Fruit fly (Drosophila melanogaster) whole organism, embryonic: Measurements from ENCODE around the gene Muc18B.

Source experiments
- Ada2b ChIP-seq: fragments of 200-800 bp; sonication (Bioruptor generic); IDR thresholded peaks from 2 replicates; pipeline ENCODE4 v1.3.6; 2022; ENCODE audit warnings: missing biosample characterization, missing genetic modification characterization
- Bteb2 ChIP-seq: fragments of 200-800 bp; sonication (Bioruptor generic); optimal IDR thresholded peaks from 2 replicates; lab custom pipeline; 2016; ENCODE audit warnings: missing biosample characterization, missing genetic modification characterization
- CG1024 ChIP-seq: fragments of 200-800 bp; sonication (Bioruptor generic); IDR thresholded peaks from 2 replicates; pipeline ENCODE4 v1.3.6; 2022; ENCODE audit warnings: missing biosample characterization, missing genetic modification characterization
- CG12299 ChIP-seq: fragments of 200-800 bp; sonication (Bioruptor generic); optimal IDR thresholded peaks from 2 replicates; lab custom pipeline; 2018; ENCODE audit warnings: missing biosample characterization, mild to moderate bottlenecking, missing genetic modification characterization
- CG12391 ChIP-seq: fragments of 200-800 bp; sonication (Bioruptor generic); optimal IDR thresholded peaks from 3 replicates; lab custom pipeline; 2018; ENCODE audit warnings: missing biosample characterization, mild to moderate bottlenecking, missing genetic modification characterization, moderate library complexity
- CG14860 ChIP-seq: fragments of 200-800 bp; sonication (Bioruptor generic); IDR thresholded peaks from 3 replicates; pipeline ENCODE4 v1.3.6; 2022; ENCODE audit warnings: missing biosample characterization, missing genetic modification characterization; ENCODE audit not compliant: partially characterized antibody
- CG1603 ChIP-seq: fragments of 200-800 bp; sonication (Bioruptor generic); optimal IDR thresholded peaks from 2 replicates; lab custom pipeline; 2019; ENCODE audit warnings: missing biosample characterization, mild to moderate bottlenecking, missing genetic modification characterization, moderate library complexity
- CG18599 ChIP-seq: fragments of 200-800 bp; sonication (Bioruptor generic); optimal IDR thresholded peaks from 3 replicates; lab custom pipeline; 2017; ENCODE audit warnings: missing biosample characterization, missing genetic modification characterization, mild to moderate bottlenecking, moderate library complexity, missing genetic modification reagents
- CG32532 ChIP-seq: fragments of 200-800 bp; sonication (Bioruptor generic); IDR thresholded peaks from 2 replicates; pipeline ENCODE4 v1.3.6; 2022; ENCODE audit warnings: missing biosample characterization, missing genetic modification characterization
- CG4424 ChIP-seq: fragments of 200-800 bp; sonication (Bioruptor generic); optimal IDR thresholded peaks from 3 replicates; lab custom pipeline; 2016; ENCODE audit warnings: missing biosample characterization, missing genetic modification characterization
- CG6272 ChIP-seq: fragments of 200-800 bp; sonication (Bioruptor generic); IDR thresholded peaks from 2 replicates; pipeline ENCODE4 v1.3.6; 2022; ENCODE audit warnings: missing biosample characterization, missing genetic modification characterization
- CG7786 ChIP-seq: fragments of 200-800 bp; sonication (Bioruptor generic); optimal IDR thresholded peaks from 2 replicates; lab custom pipeline; 2016; ENCODE audit warnings: missing biosample characterization, missing genetic modification characterization
- CG7928 ChIP-seq: fragments of 200-800 bp; sonication (Bioruptor generic); optimal IDR thresholded peaks from 2 replicates; lab custom pipeline; 2017; ENCODE audit warnings: missing biosample characterization, mild to moderate bottlenecking, missing genetic modification characterization
- CG8290 ChIP-seq, 3 experiments: fragments of 200-800 bp; sonication (Bioruptor generic); optimal IDR thresholded peaks; 2 replicates each; lab custom pipeline; 2016 to 2019; ENCODE audit warnings: missing biosample characterization in 3 of 3, missing genetic modification characterization in 3 of 3, mild to moderate bottlenecking in 2 of 3, moderate library complexity in 1 of 3
- CkIIα-i1 ChIP-seq: fragments of 200-800 bp; sonication (Bioruptor generic); IDR thresholded peaks from 2 replicates; pipeline ENCODE4 v1.3.6; 2022; ENCODE audit warnings: missing biosample characterization, missing genetic modification characterization
- Dek ChIP-seq: fragments of 200-800 bp; sonication (Bioruptor generic); optimal IDR thresholded peaks from 3 replicates; lab custom pipeline; 2019; ENCODE audit warnings: missing biosample characterization, mild to moderate bottlenecking, missing genetic modification characterization, moderate library complexity
- Ets97D ChIP-seq: fragments of 200-800 bp; sonication (Bioruptor generic); optimal IDR thresholded peaks from 3 replicates; lab custom pipeline; 2016; ENCODE audit warnings: missing biosample characterization, missing genetic modification characterization
- H15 ChIP-seq: fragments of 200-800 bp; sonication (Bioruptor generic); IDR thresholded peaks from 3 replicates; pipeline ENCODE4 v1.3.6; 2022; ENCODE audit warnings: missing biosample characterization, missing genetic modification characterization
- HLH3B ChIP-seq: fragments of 200-800 bp; sonication (Bioruptor generic); IDR thresholded peaks from 2 replicates; pipeline ENCODE4 v1.3.6; 2022; ENCODE audit warnings: missing biosample characterization, missing genetic modification characterization
- Hr39 ChIP-seq: fragments of >200 bp; optimal IDR thresholded peaks from 2 replicates; lab custom pipeline; 2017
- Hsf ChIP-seq: fragments of 200-800 bp; sonication (Bioruptor generic); optimal IDR thresholded peaks from 3 replicates; lab custom pipeline; 2016; ENCODE audit warnings: missing biosample characterization, missing genetic modification characterization
- MBD-R2 ChIP-seq: fragments of 200-800 bp; sonication (Bioruptor generic); IDR thresholded peaks from 2 replicates; pipeline ENCODE4 v1.3.6; 2022; ENCODE audit warnings: missing biosample characterization, missing genetic modification characterization
- Meics ChIP-seq: fragments of 200-800 bp; sonication (Bioruptor generic); optimal IDR thresholded peaks from 2 replicates; lab custom pipeline; 2017; ENCODE audit warnings: missing biosample characterization, mild to moderate bottlenecking, missing genetic modification characterization
- Side ChIP-seq: fragments of 200-800 bp; sonication (Bioruptor generic); optimal IDR thresholded peaks from 2 replicates; lab custom pipeline; 2016; ENCODE audit warnings: missing biosample characterization, missing genetic modification characterization
- Sox102F ChIP-seq: fragments of 200-800 bp; sonication (Bioruptor generic); optimal IDR thresholded peaks from 2 replicates; lab custom pipeline; 2018; ENCODE audit warnings: missing biosample characterization, mild to moderate bottlenecking, missing genetic modification characterization, moderate library complexity
- Spps ChIP-seq: fragments of 200-800 bp; sonication (Bioruptor generic); optimal IDR thresholded peaks from 2 replicates; lab custom pipeline; 2018; ENCODE audit warnings: missing biosample characterization, mild to moderate bottlenecking, missing genetic modification characterization
- Sry-β ChIP-seq: fragments of 200-800 bp; sonication (Bioruptor generic); optimal IDR thresholded peaks from 2 replicates; lab custom pipeline; 2018; ENCODE audit warnings: missing biosample characterization, mild to moderate bottlenecking, missing genetic modification characterization, moderate library complexity
- Sry-δ ChIP-seq: fragments of 200-800 bp; sonication (Bioruptor generic); optimal IDR thresholded peaks from 2 replicates; lab custom pipeline; 2016; ENCODE audit warnings: missing biosample characterization, missing genetic modification characterization
- Xbp1 ChIP-seq: fragments of 200-800 bp; sonication (Bioruptor generic); optimal IDR thresholded peaks from 3 replicates; lab custom pipeline; 2016; ENCODE audit warnings: missing biosample characterization, mild to moderate bottlenecking, missing genetic modification characterization
- YL-1 ChIP-seq: fragments of 200-800 bp; sonication (Bioruptor generic); optimal IDR thresholded peaks from 3 replicates; lab custom pipeline; 2017; ENCODE audit warnings: missing biosample characterization, mild to moderate bottlenecking, missing genetic modification characterization
- ac ChIP-seq: fragments of 200-800 bp; sonication (Bioruptor generic); optimal IDR thresholded peaks from 3 replicates; lab custom pipeline; 2017; ENCODE audit warnings: missing biosample characterization, mild to moderate bottlenecking, missing genetic modification characterization
- aop ChIP-seq: fragments of 200-800 bp; sonication (Bioruptor generic); IDR thresholded peaks from 2 replicates; pipeline ENCODE4 v1.3.6; 2022; ENCODE audit warnings: missing biosample characterization, missing genetic modification characterization
- cad ChIP-seq: fragments of >200 bp; optimal IDR thresholded peaks from 2 replicates; lab custom pipeline; 2017; ENCODE audit warnings: missing biosample characterization, missing genetic modification characterization
- chif ChIP-seq, 2 experiments: fragments of 200-800 bp; sonication (Bioruptor generic); optimal IDR thresholded peaks; 3 replicates each; lab custom pipeline; 2016; ENCODE audit warnings: missing biosample characterization in 2 of 2, missing genetic modification characterization in 2 of 2
- dmrt11E ChIP-seq: fragments of 200-800 bp; sonication (Bioruptor generic); optimal IDR thresholded peaks from 3 replicates; lab custom pipeline; 2018; ENCODE audit warnings: missing biosample characterization, mild to moderate bottlenecking, missing genetic modification characterization, moderate library complexity
- emc ChIP-seq: fragments of 200-800 bp; sonication (Bioruptor generic); optimal IDR thresholded peaks from 2 replicates; lab custom pipeline; 2016; ENCODE audit warnings: missing biosample characterization, missing genetic modification characterization
- fd3F ChIP-seq: fragments of 200-800 bp; sonication (Bioruptor generic); optimal IDR thresholded peaks from 2 replicates; lab custom pipeline; 2018; ENCODE audit warnings: missing biosample characterization, mild to moderate bottlenecking, missing genetic modification characterization, moderate library complexity
- gfzf ChIP-seq: fragments of 200-800 bp; sonication (Bioruptor generic); optimal IDR thresholded peaks from 2 replicates; lab custom pipeline; 2016; ENCODE audit warnings: missing biosample characterization, mild to moderate bottlenecking, missing genetic modification characterization, moderate library complexity
- nom ChIP-seq: fragments of 200-800 bp; sonication (Bioruptor generic); optimal IDR thresholded peaks from 2 replicates; lab custom pipeline; 2017; ENCODE audit warnings: missing biosample characterization, missing genetic modification characterization, mild to moderate bottlenecking, moderate library complexity, missing genetic modification reagents
- odd ChIP-seq: fragments of 200-800 bp; sonication (Bioruptor generic); optimal IDR thresholded peaks from 2 replicates; lab custom pipeline; 2017; ENCODE audit warnings: missing biosample characterization, mild to moderate bottlenecking, missing genetic modification characterization
- otp ChIP-seq: fragments of 200-800 bp; sonication (Bioruptor generic); IDR thresholded peaks from 3 replicates; pipeline ENCODE4, ENCODE4 v1.3.6; 2022; ENCODE audit warnings: missing biosample characterization, missing genetic modification characterization
- pan ChIP-seq, 4 experiments: fragments of >200 bp in 3 of 4; fragments of 200-800 bp in 1 of 4; sonication (Bioruptor generic) in 1 of 4; optimal IDR thresholded peaks in 3 of 4; IDR thresholded peaks in 1 of 4; 2 replicates each; pipeline versions ENCODE4 v1.3.6 to Lab custom; 2017 to 2022; ENCODE audit warnings: missing biosample characterization in 2 of 4, missing genetic modification characterization in 2 of 4, mixed read lengths in 1 of 4
- peb ChIP-seq: fragments of 200-800 bp; sonication (Bioruptor generic); IDR thresholded peaks from 2 replicates; pipeline ENCODE4 v1.3.6; 2022; ENCODE audit warnings: missing biosample characterization, missing genetic modification characterization
- pros ChIP-seq: fragments of 200-800 bp; sonication (Bioruptor generic); optimal IDR thresholded peaks from 3 replicates; lab custom pipeline; 2019; ENCODE audit warnings: missing biosample characterization, mild to moderate bottlenecking, missing genetic modification characterization, moderate library complexity
- psq ChIP-seq: fragments of 200-800 bp; sonication (Bioruptor generic); optimal IDR thresholded peaks from 2 replicates; lab custom pipeline; 2017; ENCODE audit warnings: missing biosample characterization, missing genetic modification characterization
- sna ChIP-seq: fragments of 200-800 bp; sonication (Bioruptor generic); IDR thresholded peaks from 2 replicates; pipeline ENCODE4 v1.3.6; 2022; ENCODE audit warnings: missing biosample characterization, missing genetic modification characterization; ENCODE audit not compliant: partially characterized antibody
- vnd ChIP-seq: fragments of 200-800 bp; sonication (Bioruptor generic); IDR thresholded peaks from 3 replicates; pipeline ENCODE4 v1.3.6; 2022; ENCODE audit warnings: missing biosample characterization, missing genetic modification characterization; ENCODE audit not compliant: partially characterized antibody
- z ChIP-seq: fragments of 200-800 bp; sonication (Bioruptor generic); IDR thresholded peaks from 3 replicates; pipeline ENCODE4 v1.3.6; 2022; ENCODE audit warnings: missing biosample characterization, missing genetic modification characterization

Muc18B gene

dm6 chrX:19247200-19248052 lies 32.1 kb downstream of the Muc18B start, which contains the start of gene CG7992:
TSS of gene CG7992 (minus strand) at chrX:19247250.
- peak; percentile 21 for TF ChIP-seq fd3F (GFP tag; lab: Kevin White, UChicago)
- no peak for TF ChIP-seq YL-1 (GFP tag; lab: Kevin White, UChicago)
- peak; percentile 26; the same call in 1 of the 2 replicates for TF ChIP-seq MBD-R2 (GFP tag; lab: Robert Waterston, UW)
- no peak for TF ChIP-seq dmrt11E (tag; lab: Kevin White, UChicago)
- TF ChIP-seq CG1603: no peak
- TF ChIP-seq z (GFP tag; lab: Robert Waterston, UW): no peak
- TF ChIP-seq CG8290 (GFP tag; optimal IDR thresholded peaks at IDR 0.05; lab: Kevin White, UChicago): no peak
- TF ChIP-seq CG8290 (tag; optimal IDR thresholded peaks at IDR 0.05; lab: Kevin White, UChicago): no peak
- no peak for TF ChIP-seq CG7928 (GFP tag; lab: Kevin White, UChicago)
- TF ChIP-seq Ada2b: peak; percentile 62
- peak; percentile 15 for TF ChIP-seq Sry-δ (GFP tag; lab: Kevin White, UChicago)
- TF ChIP-seq sna (GFP tag; lab: Robert Waterston, UW): no peak
- TF ChIP-seq Side (GFP tag; lab: Kevin White, UChicago): peak; percentile 70
- peak; percentile 43 for TF ChIP-seq CG12299
- peak; percentile 43 for TF ChIP-seq Bteb2 (GFP tag; lab: Kevin White, UChicago)
- TF ChIP-seq ac (GFP tag; lab: Kevin White, UChicago): no peak
- peak; percentile 47 for TF ChIP-seq odd (GFP tag; lab: Kevin White, UChicago)
- peak; percentile 67 for TF ChIP-seq CG7786 (GFP tag; lab: Kevin White, UChicago)
- no peak for TF ChIP-seq Hr39 (lab: Kevin White, UChicago)
- TF ChIP-seq HLH3B (GFP tag; lab: Robert Waterston, UW): peak; percentile 45; the same call in 1 of the 2 replicates
- TF ChIP-seq pan (optimal IDR thresholded peaks at IDR 0.05; lab: Kevin White, UChicago): no peak
- peak in 1 of 2 experiments; percentile 51 for TF ChIP-seq pan (GFP tag; optimal IDR thresholded peaks at IDR 0.05 in 1 of 2, IDR thresholded peaks at IDR 0.05 in 1 of 2)
- TF ChIP-seq Sox102F (GFP tag; lab: Kevin White, UChicago): peak; percentile 58
- TF ChIP-seq Dek (tag; lab: Kevin White, UChicago): peak; percentile 53
- peak; percentile 71 for TF ChIP-seq Meics (GFP tag; lab: Kevin White, UChicago)
- no peak for TF ChIP-seq aop (GFP tag; lab: Robert Waterston, UW)
- TF ChIP-seq Ets97D (GFP tag; lab: Kevin White, UChicago): no peak
- TF ChIP-seq psq (GFP tag; lab: Kevin White, UChicago): no peak
- TF ChIP-seq CG4424 (GFP tag; lab: Kevin White, UChicago): peak; percentile 41
- no peak for TF ChIP-seq H15 (GFP tag; lab: Robert Waterston, UW)
- TF ChIP-seq CG6272: no peak
- TF ChIP-seq vnd (GFP tag; lab: Robert Waterston, UW): no peak
- TF ChIP-seq CG18599 (GFP tag; lab: Kevin White, UChicago): peak; percentile 74
- TF ChIP-seq Hsf (GFP tag; lab: Kevin White, UChicago): peak; percentile 58
- TF ChIP-seq CG12391 (tag; lab: Kevin White, UChicago): peak; percentile 55
- peak; percentile 47 to 52 for TF ChIP-seq chif (GFP tag; optimal IDR thresholded peaks at IDR 0.05; lab: Kevin White, UChicago)
- TF ChIP-seq gfzf (GFP tag; lab: Kevin White, UChicago): no peak
- peak; percentile 15 for TF ChIP-seq emc (GFP tag; lab: Kevin White, UChicago)
- 0 out of 2 replicates have a peak, but pooled peaks have one; percentile 18 for TF ChIP-seq peb (GFP tag; lab: Robert Waterston, UW)
- TF ChIP-seq CG32532 (GFP tag; lab: Robert Waterston, UW): peak; percentile 18; the same call in 1 of the 2 replicates
- TF ChIP-seq pros (GFP tag; lab: Kevin White, UChicago): peak; percentile 40
- no peak for TF ChIP-seq nom (GFP tag; lab: Kevin White, UChicago)
- no peak for TF ChIP-seq cad
- no peak for TF ChIP-seq CkIIα-i1 (GFP tag; lab: Robert Waterston, UW)
- no peak for TF ChIP-seq Spps (tag; lab: Kevin White, UChicago)
- no peak for TF ChIP-seq CG14860 (GFP tag; lab: Robert Waterston, UW)
- peak; percentile 54 for TF ChIP-seq Xbp1 (GFP tag; lab: Kevin White, UChicago)
- TF ChIP-seq otp (GFP tag; lab: Robert Waterston, UW): no peak
- no peak for TF ChIP-seq Sry-β (GFP tag; lab: Kevin White, UChicago)
- no peak for TF ChIP-seq CG1024
